Fruit fly (Drosophila melanogaster) whole organism, embryonic: ENCODE results near the gene Eig71Ea.

Experiments
- Abd-B ChIP-seq: fragments of 200-800 bp; sonication (Bioruptor generic); optimal IDR thresholded peaks from 2 replicates; lab custom pipeline; 2018; ENCODE audit warnings: missing biosample characterization, mild to moderate bottlenecking, missing genetic modification characterization, moderate library complexity
- Blimp-1 ChIP-seq: fragments of 200-800 bp; sonication (Bioruptor generic); optimal IDR thresholded peaks from 3 replicates; lab custom pipeline; 2018; ENCODE audit warnings: missing biosample characterization, missing genetic modification characterization, mild to moderate bottlenecking, moderate library complexity, missing genetic modification reagents
- CG10209 ChIP-seq: fragments of 200-800 bp; sonication (Bioruptor generic); optimal IDR thresholded peaks from 3 replicates; lab custom pipeline; 2017; ENCODE audit warnings: missing biosample characterization, mild to moderate bottlenecking, missing genetic modification characterization, missing genetic modification reagents
- CG10267 ChIP-seq: fragments of 200-800 bp; sonication (Bioruptor generic); optimal IDR thresholded peaks from 2 replicates; lab custom pipeline; 2018; ENCODE audit warnings: missing biosample characterization, mild to moderate bottlenecking, missing genetic modification characterization, moderate library complexity
- CG10431 ChIP-seq: fragments of 200-800 bp; sonication (Bioruptor generic); optimal IDR thresholded peaks from 3 replicates; lab custom pipeline; 2018; ENCODE audit warnings: missing biosample characterization, mild to moderate bottlenecking, missing genetic modification characterization
- CG11247 ChIP-seq: fragments of 200-800 bp; sonication (Bioruptor generic); IDR thresholded peaks from 2 replicates; pipeline ENCODE4 v1.3.6; 2022; ENCODE audit warnings: missing biosample characterization, missing genetic modification characterization
- CG12104 ChIP-seq: fragments of 200-800 bp; sonication (Bioruptor generic); optimal IDR thresholded peaks from 3 replicates; lab custom pipeline; 2016; ENCODE audit warnings: missing biosample characterization, missing genetic modification characterization
- CG12219 ChIP-seq: fragments of 200-800 bp; sonication (Bioruptor generic); optimal IDR thresholded peaks from 3 replicates; lab custom pipeline; 2018; ENCODE audit warnings: missing biosample characterization, mild to moderate bottlenecking, missing genetic modification characterization
- CG12942 ChIP-seq: fragments of 200-800 bp; sonication (Bioruptor generic); optimal IDR thresholded peaks from 3 replicates; lab custom pipeline; 2016; ENCODE audit warnings: missing biosample characterization, missing genetic modification characterization
- CG16815 ChIP-seq: fragments of 200-800 bp; sonication (Bioruptor generic); optimal IDR thresholded peaks from 3 replicates; lab custom pipeline; 2017; ENCODE audit warnings: missing biosample characterization, mild to moderate bottlenecking, missing genetic modification characterization
- CG4282 ChIP-seq: fragments of 200-800 bp; sonication (Bioruptor generic); optimal IDR thresholded peaks from 2 replicates; lab custom pipeline; 2016; ENCODE audit warnings: missing biosample characterization, missing genetic modification characterization
- CG4707 ChIP-seq: fragments of 200-800 bp; sonication (Bioruptor generic); optimal IDR thresholded peaks from 2 replicates; lab custom pipeline; 2018; ENCODE audit warnings: missing biosample characterization, mild to moderate bottlenecking, missing genetic modification characterization, moderate library complexity
- CG4820 ChIP-seq: fragments of 200-800 bp; sonication (Bioruptor generic); optimal IDR thresholded peaks from 3 replicates; lab custom pipeline; 2016; ENCODE audit warnings: missing biosample characterization, missing genetic modification characterization
- CG6272 ChIP-seq: fragments of 200-800 bp; sonication (Bioruptor generic); IDR thresholded peaks from 2 replicates; pipeline ENCODE4 v1.3.6; 2022; ENCODE audit warnings: missing biosample characterization, missing genetic modification characterization
- CG8089 ChIP-seq: fragments of 200-800 bp; sonication (Bioruptor generic); optimal IDR thresholded peaks from 3 replicates; lab custom pipeline; 2016; ENCODE audit warnings: missing biosample characterization, missing genetic modification characterization
- CG8924 ChIP-seq: fragments of 200-800 bp; optimal IDR thresholded peaks from 3 replicates; lab custom pipeline; 2019; ENCODE audit warnings: missing biosample characterization, mild to moderate bottlenecking, missing genetic modification characterization, moderate library complexity
- CG9609 ChIP-seq: fragments of 200-800 bp; sonication (Bioruptor generic); optimal IDR thresholded peaks from 3 replicates; lab custom pipeline; 2016; ENCODE audit warnings: missing biosample characterization, missing genetic modification characterization
- CkIIα-i1 ChIP-seq: fragments of 200-800 bp; sonication (Bioruptor generic); IDR thresholded peaks from 2 replicates; pipeline ENCODE4 v1.3.6; 2022; ENCODE audit warnings: missing biosample characterization, missing genetic modification characterization
- Dbx ChIP-seq: fragments of 200-800 bp; sonication (Bioruptor generic); IDR thresholded peaks from 3 replicates; pipeline ENCODE4 v1.3.6; 2022; ENCODE audit warnings: missing biosample characterization, missing genetic modification characterization
- Dref ChIP-seq: fragments of 200-800 bp; sonication (Bioruptor generic); IDR thresholded peaks from 2 replicates; pipeline ENCODE4 v1.3.6; 2022; ENCODE audit warnings: missing biosample characterization, missing genetic modification characterization
- Drgx ChIP-seq: fragments of 200-800 bp; sonication (Bioruptor generic); IDR thresholded peaks from 2 replicates; pipeline ENCODE4 v1.3.6; 2022; ENCODE audit warnings: missing biosample characterization, missing genetic modification characterization
- HHEX ChIP-seq: fragments of 200-800 bp; sonication (Bioruptor generic); optimal IDR thresholded peaks from 3 replicates; lab custom pipeline; 2017; ENCODE audit warnings: missing biosample characterization, mild to moderate bottlenecking, missing genetic modification characterization, missing genetic modification reagents
- HmgD ChIP-seq: fragments of 200-800 bp; sonication (Bioruptor generic); optimal IDR thresholded peaks from 3 replicates; lab custom pipeline; 2016; ENCODE audit warnings: missing biosample characterization, missing genetic modification characterization
- Hr39 ChIP-seq: fragments of >200 bp; optimal IDR thresholded peaks from 2 replicates; lab custom pipeline; 2017
- Hr51 ChIP-seq, 2 experiments: fragments of 200-800 bp; sonication (Bioruptor generic); optimal IDR thresholded peaks; 2 replicates in 1 of 2; 3 replicates in 1 of 2; lab custom pipeline; 2016 to 2018; ENCODE audit warnings: missing biosample characterization in 2 of 2, missing genetic modification characterization in 2 of 2, mild to moderate bottlenecking in 1 of 2, moderate library complexity in 1 of 2
- Hr78 ChIP-seq, 2 experiments: fragments of 200-800 bp in 1 of 2; fragments of >200 bp in 1 of 2; sonication (Bioruptor generic) in 1 of 2; optimal IDR thresholded peaks; 2 replicates each; lab custom pipeline; 2017 to 2019; ENCODE audit warnings: missing biosample characterization in 2 of 2, missing genetic modification characterization in 2 of 2, mild to moderate bottlenecking in 1 of 2, moderate library complexity in 1 of 2
- Lim3 ChIP-seq: fragments of 200-800 bp; sonication (Bioruptor generic); IDR thresholded peaks from 2 replicates; pipeline ENCODE4 v1.3.6; 2022; ENCODE audit warnings: missing biosample characterization, missing genetic modification characterization
- MBD-R2 ChIP-seq: fragments of 200-800 bp; sonication (Bioruptor generic); IDR thresholded peaks from 2 replicates; pipeline ENCODE4 v1.3.6; 2022; ENCODE audit warnings: missing biosample characterization, missing genetic modification characterization
- Neu2 ChIP-seq: fragments of 200-800 bp; sonication (Bioruptor generic); optimal IDR thresholded peaks from 3 replicates; lab custom pipeline; 2016; ENCODE audit warnings: missing biosample characterization, missing genetic modification characterization, borderline replicate concordance
- Optix ChIP-seq: fragments of 200-800 bp; sonication (Bioruptor generic); IDR thresholded peaks from 3 replicates; pipeline ENCODE4 v1.3.6; 2022; ENCODE audit warnings: missing biosample characterization, missing genetic modification characterization
- ash1 ChIP-seq: fragments of 200-800 bp; sonication (Bioruptor generic); optimal IDR thresholded peaks from 2 replicates; lab custom pipeline; 2018; ENCODE audit warnings: missing biosample characterization, mild to moderate bottlenecking, missing genetic modification characterization
- corto ChIP-seq: fragments of 200-800 bp; sonication (Bioruptor generic); optimal IDR thresholded peaks from 2 replicates; lab custom pipeline; 2016; ENCODE audit warnings: missing biosample characterization, mild to moderate bottlenecking, missing genetic modification characterization, moderate library complexity
- cwo ChIP-seq: fragments of 200-800 bp; sonication (Bioruptor generic); optimal IDR thresholded peaks from 3 replicates; lab custom pipeline; 2017; ENCODE audit warnings: missing biosample characterization, missing genetic modification characterization, mild to moderate bottlenecking, moderate library complexity, missing genetic modification reagents
- en ChIP-seq: fragments of 200-800 bp; sonication (Bioruptor generic); optimal IDR thresholded peaks from 2 replicates; lab custom pipeline; 2016; ENCODE audit warnings: missing biosample characterization, missing genetic modification characterization
- fru ChIP-seq: fragments of >200 bp; optimal IDR thresholded peaks from 2 replicates; lab custom pipeline; 2017
- hbn ChIP-seq: fragments of 200-800 bp; sonication (Bioruptor generic); IDR thresholded peaks from 2 replicates; pipeline ENCODE4 v1.3.6; 2022; ENCODE audit warnings: missing biosample characterization, missing genetic modification characterization; ENCODE audit not compliant: partially characterized antibody
- hkb ChIP-seq, 2 experiments: fragments of 200-800 bp in 1 of 2; fragments of >200 bp in 1 of 2; sonication (Bioruptor generic) in 1 of 2; IDR thresholded peaks in 1 of 2; optimal IDR thresholded peaks in 1 of 2; 2 replicates each; pipeline versions ENCODE4 v1.3.6 to Lab custom; 2017 to 2022; ENCODE audit warnings: missing biosample characterization in 1 of 2, missing genetic modification characterization in 1 of 2
- inv ChIP-seq: fragments of 200-800 bp; sonication (Bioruptor generic); IDR thresholded peaks from 2 replicates; pipeline ENCODE4 v1.3.6; 2022; ENCODE audit warnings: missing biosample characterization, missing genetic modification characterization; ENCODE audit not compliant: partially characterized antibody
- klu ChIP-seq: fragments of 200-800 bp; sonication (Bioruptor generic); IDR thresholded peaks from 2 replicates; pipeline ENCODE4 v1.3.6; 2022; ENCODE audit warnings: missing biosample characterization, missing genetic modification characterization
- otp ChIP-seq: fragments of 200-800 bp; sonication (Bioruptor generic); IDR thresholded peaks from 3 replicates; pipeline ENCODE4, ENCODE4 v1.3.6; 2022; ENCODE audit warnings: missing biosample characterization, missing genetic modification characterization
- pnt ChIP-seq: fragments of 200-800 bp; sonication (Bioruptor generic); optimal IDR thresholded peaks from 3 replicates; lab custom pipeline; 2016; ENCODE audit warnings: missing biosample characterization, missing genetic modification characterization
- pum ChIP-seq: fragments of 200-800 bp; sonication (Bioruptor generic); optimal IDR thresholded peaks from 2 replicates; lab custom pipeline; 2016; ENCODE audit warnings: missing biosample characterization, missing genetic modification characterization
- sd ChIP-seq: fragments of 200-800 bp; sonication (Bioruptor generic); optimal IDR thresholded peaks from 3 replicates; lab custom pipeline; 2018; ENCODE audit warnings: missing biosample characterization, mild to moderate bottlenecking, missing genetic modification characterization, moderate library complexity
- sens ChIP-seq: fragments of 200-800 bp; sonication (Bioruptor generic); peaks from one replicate; lab custom pipeline; 2016; ENCODE audit warnings: missing biosample characterization, missing genetic modification characterization
- sima ChIP-seq: fragments of 200-800 bp; sonication (Bioruptor generic); optimal IDR thresholded peaks from 2 replicates; lab custom pipeline; 2016; ENCODE audit warnings: missing biosample characterization, missing genetic modification characterization
- sisA ChIP-seq: fragments of 200-800 bp; sonication (Bioruptor generic); IDR thresholded peaks from 2 replicates; pipeline ENCODE4 v1.3.6; 2022; ENCODE audit warnings: missing biosample characterization, missing genetic modification characterization
- slp2 ChIP-seq: fragments of 200-800 bp; sonication (Bioruptor generic); optimal IDR thresholded peaks from 2 replicates; lab custom pipeline; 2016; ENCODE audit warnings: missing biosample characterization, missing genetic modification characterization
- tgo ChIP-seq: fragments of 200-800 bp; sonication (Bioruptor generic); IDR thresholded peaks from 3 replicates; pipeline ENCODE4 v1.3.6; 2022; ENCODE audit warnings: missing biosample characterization, missing genetic modification characterization
- tin ChIP-seq: fragments of 200-800 bp; sonication (Bioruptor generic); optimal IDR thresholded peaks from 3 replicates; lab custom pipeline; 2016; ENCODE audit warnings: missing biosample characterization, missing genetic modification characterization
- tll ChIP-seq, 2 experiments: fragments of 200-800 bp in 1 of 2; fragments of >200 bp in 1 of 2; sonication (Bioruptor generic) in 1 of 2; optimal IDR thresholded peaks; 2 replicates each; lab custom pipeline; 2017 to 2019; ENCODE audit warnings: missing biosample characterization in 2 of 2, missing genetic modification characterization in 2 of 2, mild to moderate bottlenecking in 1 of 2, moderate library complexity in 1 of 2
- zf30C ChIP-seq: fragments of 200-800 bp; sonication (Bioruptor generic); optimal IDR thresholded peaks from 3 replicates; lab custom pipeline; 2018; ENCODE audit warnings: missing biosample characterization, mild to moderate bottlenecking, missing genetic modification characterization

Eig71Ea gene

DNA sequence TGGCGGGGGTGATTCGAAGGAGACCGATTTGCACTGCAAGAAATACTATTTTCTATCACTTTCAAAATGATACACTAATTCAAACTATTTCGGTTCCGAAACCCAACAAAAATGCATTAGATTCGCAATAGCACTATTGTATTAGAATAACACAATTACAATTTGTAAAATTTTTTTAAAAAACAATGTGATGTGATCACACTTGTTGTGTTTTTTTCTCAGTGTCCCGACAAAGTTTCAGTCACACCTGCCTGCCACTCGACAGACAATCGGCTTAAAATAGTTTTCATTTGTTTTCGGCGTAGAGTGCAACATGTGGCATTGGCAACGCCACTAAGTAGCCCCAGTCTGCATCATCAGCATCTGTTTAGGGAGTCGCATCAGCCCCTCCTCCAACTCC, 25.6 kb upstream of the Eig71Ea start (continued):
- no peak for TF ChIP-seq Drgx (GFP tag; lab: Robert Waterston, UW)
- TF ChIP-seq sens (GFP tag; lab: Kevin White, UChicago): peak; percentile 99
- TF ChIP-seq CG11247 (GFP tag; lab: Robert Waterston, UW): no peak
- no peak for TF ChIP-seq ash1 (GFP tag; lab: Kevin White, UChicago)
- TF ChIP-seq CG10431 (GFP tag; lab: Kevin White, UChicago): no peak
- TF ChIP-seq Neu2: no peak
- no peak for TF ChIP-seq CG4707 (GFP tag; lab: Kevin White, UChicago)
- TF ChIP-seq fru (lab: Kevin White, UChicago): no peak
- peak; percentile 79; the same call in 2 of the 3 replicates for TF ChIP-seq otp (GFP tag; lab: Robert Waterston, UW)
- TF ChIP-seq CG4820 (GFP tag; lab: Kevin White, UChicago): peak; percentile 75
- peak; percentile 55 for TF ChIP-seq CG12219 (GFP tag; lab: Kevin White, UChicago)
- no peak for TF ChIP-seq HmgD (GFP tag; lab: Kevin White, UChicago)
- peak; percentile 81 for TF ChIP-seq CG10267
- no peak for TF ChIP-seq CG4282 (GFP tag; lab: Kevin White, UChicago)
- TF ChIP-seq Dbx (GFP tag; lab: Robert Waterston, UW): no peak
- TF ChIP-seq tll (GFP tag; optimal IDR thresholded peaks at IDR 0.05; lab: Kevin White, UChicago): no peak
- TF ChIP-seq Hr51 (GFP tag; optimal IDR thresholded peaks at IDR 0.05; lab: Kevin White, UChicago): peak in 1 of 2 experiments; percentile 6
- TF ChIP-seq CG8089: peak; percentile 68
- TF ChIP-seq CG8924 (tag; lab: Kevin White, UChicago): peak; percentile 67
- TF ChIP-seq CkIIα-i1: no peak
- TF ChIP-seq CG10209: peak; percentile 65
- peak; percentile 64 for TF ChIP-seq sisA (GFP tag; lab: Robert Waterston, UW)
- no peak for TF ChIP-seq hbn (GFP tag; lab: Robert Waterston, UW)
- no peak for TF ChIP-seq Hr39 (lab: Kevin White, UChicago)
- peak; percentile 54 for TF ChIP-seq Abd-B (GFP tag; lab: Kevin White, UChicago)
- no peak; the same call in 2 of the 3 replicates for TF ChIP-seq Optix (GFP tag; lab: Robert Waterston, UW)
- no peak for TF ChIP-seq Lim3 (GFP tag; lab: Robert Waterston, UW)
- TF ChIP-seq corto: no peak
- peak; percentile 78 for TF ChIP-seq tin (GFP tag; lab: Kevin White, UChicago)
- no peak for TF ChIP-seq en
- peak; percentile 84 for TF ChIP-seq zf30C (GFP tag; lab: Kevin White, UChicago)
- TF ChIP-seq CG9609: peak; percentile 50
- peak; percentile 53 for TF ChIP-seq slp2 (GFP tag; lab: Kevin White, UChicago)
- peak; percentile 55 for TF ChIP-seq pnt (GFP tag; lab: Kevin White, UChicago)
- TF ChIP-seq sd (tag; lab: Kevin White, UChicago): no peak
- TF ChIP-seq Hr78 (GFP tag; optimal IDR thresholded peaks at IDR 0.05; lab: Kevin White, UChicago): no peak
- no peak for TF ChIP-seq Dref (GFP tag; lab: Robert Waterston, UW)
- no peak for TF ChIP-seq CG6272 (GFP tag; lab: Robert Waterston, UW)
- TF ChIP-seq sima (GFP tag; lab: Kevin White, UChicago): no peak
- no peak for TF ChIP-seq klu (GFP tag; lab: Robert Waterston, UW)
- TF ChIP-seq tgo (GFP tag; lab: Robert Waterston, UW): no peak; the same call in 2 of the 3 replicates
- peak; percentile 52 for TF ChIP-seq CG12942 (GFP tag; lab: Kevin White, UChicago)
- TF ChIP-seq HHEX (GFP tag; lab: Kevin White, UChicago): peak; percentile 12
- TF ChIP-seq inv (GFP tag; lab: Robert Waterston, UW): no peak
- peak; percentile 82 for TF ChIP-seq CG16815 (GFP tag; lab: Kevin White, UChicago)
- TF ChIP-seq cwo: no peak
- peak; percentile 78 for TF ChIP-seq pum (GFP tag; lab: Kevin White, UChicago)
- no peak for TF ChIP-seq CG12104 (GFP tag; lab: Kevin White, UChicago)
- no peak for TF ChIP-seq hkb (optimal IDR thresholded peaks at IDR 0.05; lab: Kevin White, UChicago)
- peak; percentile 51 for TF ChIP-seq hkb (GFP tag; IDR thresholded peaks at IDR 0.05; lab: Robert Waterston, UW)
- TF ChIP-seq MBD-R2 (GFP tag; lab: Robert Waterston, UW): no peak
- peak; percentile 78 for TF ChIP-seq Blimp-1
